Worm (Caenorhabditis elegans) whole organism, mixed stage, embryonic: Measurements from ENCODE around the gene vps-35.

ENCODE experiments used
- M03D4.4 ChIP-seq: sonication (generic microtip); optimal IDR thresholded peaks from 2 replicates; lab custom pipeline; 2017; ENCODE audit warnings: mild to moderate bottlenecking, missing genetic modification characterization, missing compliant biosample characterization
- drap-1 ChIP-seq: fragments of 200-800 bp; sonication (Bioruptor generic); optimal IDR thresholded peaks from 3 replicates; lab custom pipeline; 2018; ENCODE audit warnings: mild to moderate bottlenecking, missing genetic modification characterization, missing compliant biosample characterization
- nhr-12 ChIP-seq: fragments of 150-350 bp; optimal IDR thresholded peaks from 2 replicates; lab custom pipeline; 2014; ENCODE audit warnings: missing biosample characterization, missing genetic modification characterization
- nhr-28 ChIP-seq: fragments of 150-350 bp; optimal IDR thresholded peaks from 2 replicates; lab custom pipeline; 2014; ENCODE audit warnings: missing biosample characterization, missing genetic modification characterization
- nhr-76 ChIP-seq: sonication (generic microtip); optimal IDR thresholded peaks from 2 replicates; lab custom pipeline; 2017; ENCODE audit warnings: missing biosample characterization, missing genetic modification characterization
- unc-39 ChIP-seq: fragments of 150-350 bp; optimal IDR thresholded peaks from 2 replicates; lab custom pipeline; 2014; ENCODE audit warnings: missing biosample characterization, missing genetic modification characterization
- unc-62 ChIP-seq: fragments of 150-350 bp; optimal IDR thresholded peaks from 2 replicates; lab custom pipeline; 2014; ENCODE audit warnings: missing biosample characterization, missing genetic modification reagents, missing genetic modification characterization

DNA sequence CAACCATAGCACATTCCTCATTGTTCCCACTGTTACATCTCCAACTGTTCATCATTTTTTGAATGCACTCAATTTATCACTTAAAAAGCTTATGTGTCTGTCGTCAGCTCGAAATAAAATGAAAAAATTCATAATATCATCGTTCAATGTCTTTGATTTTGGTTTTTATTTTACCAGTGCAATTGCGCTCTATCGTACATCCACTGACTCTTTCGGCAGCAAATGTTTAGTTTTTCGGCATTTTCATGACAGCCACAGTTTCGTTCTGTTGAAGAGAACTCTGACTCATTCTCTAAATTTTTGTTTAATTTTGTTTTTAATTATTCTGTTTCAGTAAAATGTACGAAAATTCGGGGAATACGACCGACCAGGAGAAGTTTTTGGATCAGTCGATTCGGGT is at the start of gene vps-35:
- TF ChIP-seq drap-1 (GFP tag; lab: Kevin White, UChicago) (no peak), nhr-76 (no peak), unc-62 (GFP tag; lab: Kevin White, UChicago) (peak; percentile 3), unc-39 (no peak), nhr-28 (tag; lab: Kevin White, UChicago) (no peak), nhr-12 (tag; lab: Kevin White, UChicago) (no peak), M03D4.4 (tag; lab: Kevin White, UChicago) (no peak)
